Fruit fly (Drosophila melanogaster) whole organism, prepupa: Measurements from ENCODE around the gene CalpC.
A peak's percentile ranks its signal among the peaks of the same experiment; 100 is the strongest.

Experiments used
- CG10669 ChIP-seq: fragments of 200-800 bp; sonication (Bioruptor generic); optimal IDR thresholded peaks from 3 replicates; lab custom pipeline; 2018; ENCODE audit warnings: missing biosample characterization, mild to moderate bottlenecking, missing genetic modification characterization, moderate library complexity
- CG11294 ChIP-seq: fragments of 200-800 bp; sonication (Bioruptor generic); IDR thresholded peaks from 2 replicates; pipeline ENCODE4 v1.3.6; 2022; ENCODE audit warnings: missing biosample characterization, missing genetic modification characterization
- CG11902 ChIP-seq: fragments of 200-800 bp; sonication (Bioruptor generic); optimal IDR thresholded peaks from 3 replicates; lab custom pipeline; 2016; ENCODE audit warnings: missing biosample characterization, missing genetic modification characterization
- CG15336 ChIP-seq: fragments of 200-800 bp; sonication (Bioruptor generic); IDR thresholded peaks from 2 replicates; pipeline ENCODE4 v1.3.6; 2022; ENCODE audit warnings: missing biosample characterization, missing genetic modification characterization
- CG1621 ChIP-seq: fragments of 200-800 bp; sonication (Bioruptor generic); optimal IDR thresholded peaks from 3 replicates; lab custom pipeline; 2018; ENCODE audit warnings: missing biosample characterization, mild to moderate bottlenecking, missing genetic modification characterization
- CG3032 ChIP-seq: fragments of 200-800 bp; optimal IDR thresholded peaks from 2 replicates; lab custom pipeline; 2019; ENCODE audit warnings: missing biosample characterization, mild to moderate bottlenecking, missing genetic modification characterization, moderate library complexity
- CG31627 ChIP-seq: fragments of 200-800 bp; sonication (Bioruptor generic); optimal IDR thresholded peaks from 3 replicates; lab custom pipeline; 2016; ENCODE audit warnings: missing biosample characterization, missing genetic modification characterization
- CG34406 ChIP-seq: fragments of 200-800 bp; sonication (Bioruptor generic); optimal IDR thresholded peaks from 3 replicates; lab custom pipeline; 2016; ENCODE audit warnings: missing biosample characterization, missing genetic modification characterization
- CG3919 ChIP-seq: fragments of 200-800 bp; sonication (Bioruptor generic); optimal IDR thresholded peaks from 3 replicates; lab custom pipeline; 2016; ENCODE audit warnings: missing biosample characterization, missing genetic modification characterization
- CG4318 ChIP-seq: fragments of 200-800 bp; sonication (Bioruptor generic); optimal IDR thresholded peaks from 3 replicates; lab custom pipeline; 2017; ENCODE audit warnings: missing biosample characterization, mild to moderate bottlenecking, missing genetic modification characterization
- CG6276 ChIP-seq: fragments of 200-800 bp; sonication (Bioruptor generic); optimal IDR thresholded peaks from 2 replicates; lab custom pipeline; 2017; ENCODE audit warnings: missing biosample characterization, mild to moderate bottlenecking, missing genetic modification characterization
- CG6792 ChIP-seq: fragments of 200-800 bp; sonication (Bioruptor generic); optimal IDR thresholded peaks from 3 replicates; lab custom pipeline; 2016; ENCODE audit warnings: missing biosample characterization, missing genetic modification characterization
- CG6854 ChIP-seq: fragments of 200-800 bp; sonication (Bioruptor generic); optimal IDR thresholded peaks from 2 replicates; lab custom pipeline; 2017; ENCODE audit warnings: missing biosample characterization, mild to moderate bottlenecking, missing genetic modification characterization
- CG8319 ChIP-seq: fragments of 200-800 bp; sonication (Bioruptor generic); optimal IDR thresholded peaks from 3 replicates; lab custom pipeline; 2016; ENCODE audit warnings: missing biosample characterization, missing genetic modification characterization
- CG8632 ChIP-seq: fragments of 200-800 bp; sonication (Bioruptor generic); optimal IDR thresholded peaks from 3 replicates; lab custom pipeline; 2016; ENCODE audit warnings: missing biosample characterization, missing genetic modification characterization
- Eip75B ChIP-seq: fragments of 200-800 bp; sonication (Bioruptor generic); optimal IDR thresholded peaks from 3 replicates; lab custom pipeline; 2016; ENCODE audit warnings: missing biosample characterization, missing genetic modification characterization
- Eip78C ChIP-seq: fragments of 200-800 bp; sonication (Bioruptor generic); peaks from one replicate; lab custom pipeline; 2016; ENCODE audit warnings: missing biosample characterization, missing genetic modification characterization
- Gug ChIP-seq: fragments of 200-800 bp; sonication (Bioruptor generic); IDR thresholded peaks from 2 replicates; pipeline ENCODE4 v1.3.6; 2022; ENCODE audit warnings: missing biosample characterization, missing genetic modification characterization
- Hr38 ChIP-seq: sonication (Bioruptor generic); optimal IDR thresholded peaks from 2 replicates; lab custom pipeline; 2016; ENCODE audit warnings: missing biosample characterization, missing genetic modification characterization
- Lpt ChIP-seq: fragments of 200-800 bp; sonication (Bioruptor generic); optimal IDR thresholded peaks from 3 replicates; lab custom pipeline; 2016; ENCODE audit warnings: missing biosample characterization, missing genetic modification characterization
- OdsH ChIP-seq: fragments of 200-800 bp; sonication (Bioruptor generic); optimal IDR thresholded peaks from 3 replicates; lab custom pipeline; 2016; ENCODE audit warnings: missing biosample characterization, missing genetic modification characterization
- Sox14 ChIP-seq: fragments of 200-800 bp; sonication (Bioruptor generic); optimal IDR thresholded peaks from 3 replicates; lab custom pipeline; 2016; ENCODE audit warnings: missing biosample characterization, missing genetic modification characterization
- Sox15 ChIP-seq: fragments of 200-800 bp; sonication (Bioruptor generic); optimal IDR thresholded peaks from 3 replicates; lab custom pipeline; 2016; ENCODE audit warnings: missing biosample characterization, missing genetic modification characterization
- achi ChIP-seq: fragments of 200-800 bp; sonication (Bioruptor generic); optimal IDR thresholded peaks from 3 replicates; lab custom pipeline; 2016; ENCODE audit warnings: missing biosample characterization, missing genetic modification characterization
- acj6 ChIP-seq: fragments of 200-800 bp; sonication (Bioruptor generic); optimal IDR thresholded peaks from 3 replicates; lab custom pipeline; 2016; ENCODE audit warnings: missing biosample characterization, missing genetic modification characterization
- dsx ChIP-seq: fragments of 200-800 bp; optimal IDR thresholded peaks from 3 replicates; lab custom pipeline; 2019; ENCODE audit warnings: missing biosample characterization, mild to moderate bottlenecking, missing genetic modification characterization, moderate library complexity; ENCODE audit not compliant: poor library complexity, severe bottlenecking
- eg ChIP-seq: fragments of 200-800 bp; sonication (Bioruptor generic); IDR thresholded peaks from 3 replicates; pipeline ENCODE4 v1.3.6; 2022; ENCODE audit warnings: missing biosample characterization, missing genetic modification characterization
- esn ChIP-seq: fragments of 200-800 bp; sonication (Bioruptor generic); optimal IDR thresholded peaks from 2 replicates; lab custom pipeline; 2016; ENCODE audit warnings: missing biosample characterization, mild to moderate bottlenecking, missing genetic modification characterization, moderate library complexity
- fd59A ChIP-seq: fragments of 200-800 bp; sonication (Bioruptor generic); optimal IDR thresholded peaks from 2 replicates; lab custom pipeline; 2017; ENCODE audit warnings: missing biosample characterization, mild to moderate bottlenecking, missing genetic modification characterization, missing genetic modification reagents
- fkh ChIP-seq: fragments of 200-800 bp; sonication (Bioruptor generic); optimal IDR thresholded peaks from 3 replicates; lab custom pipeline; 2017; ENCODE audit warnings: missing biosample characterization, mild to moderate bottlenecking, missing genetic modification characterization, moderate library complexity
- net ChIP-seq: fragments of 200-800 bp; sonication (Bioruptor generic); optimal IDR thresholded peaks from 3 replicates; lab custom pipeline; 2016; ENCODE audit warnings: missing biosample characterization, missing genetic modification characterization
- pdm3 ChIP-seq: fragments of 200-800 bp; sonication (Bioruptor generic); optimal IDR thresholded peaks from 3 replicates; lab custom pipeline; 2016; ENCODE audit warnings: missing biosample characterization, missing genetic modification characterization
- topi ChIP-seq: fragments of 200-800 bp; sonication (Bioruptor generic); optimal IDR thresholded peaks from 3 replicates; lab custom pipeline; 2016; ENCODE audit warnings: missing biosample characterization, missing genetic modification characterization
- vri ChIP-seq: fragments of 200-800 bp; sonication (Bioruptor generic); optimal IDR thresholded peaks from 3 replicates; lab custom pipeline; 2016; ENCODE audit warnings: missing biosample characterization, mild to moderate bottlenecking, missing genetic modification characterization

CalpC gene

dm6 chrX:16320197-16320921 is 5.2 kb upstream of the CalpC start, which contains the start of gene Cyp1 (continued):
- peak; percentile 17 for TF ChIP-seq Sox14 (GFP tag; lab: Kevin White, UChicago)
- TF ChIP-seq topi (GFP tag; lab: Kevin White, UChicago): peak; percentile 32
- no peak for TF ChIP-seq CG8319 (GFP tag; lab: Kevin White, UChicago)
- TF ChIP-seq CG15336 (GFP tag; lab: Robert Waterston, UW): peak; percentile 16

DNA sequence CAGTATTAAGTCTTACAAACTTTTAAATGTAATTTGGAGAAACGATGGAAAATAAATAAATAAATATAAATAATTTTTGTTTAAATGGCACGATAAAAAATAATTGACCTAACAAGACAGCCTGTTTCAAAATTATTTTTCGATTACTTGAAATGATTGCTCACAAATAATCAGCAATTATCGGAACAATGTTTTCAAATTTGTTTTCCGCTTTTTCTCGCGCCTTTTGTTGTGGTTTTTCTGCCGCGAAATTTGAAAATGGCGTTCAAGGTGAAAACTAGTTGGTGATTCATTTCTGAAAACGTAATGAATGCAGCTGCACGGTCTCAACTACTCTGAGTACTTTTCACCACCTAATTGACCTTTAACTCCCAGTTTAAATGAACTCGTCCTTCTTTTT is 4.5 kb upstream of the CalpC start:
- TF ChIP-seq Eip75B (GFP tag; lab: Kevin White, UChicago): no peak
- no peak for TF ChIP-seq CG15336 (GFP tag; lab: Robert Waterston, UW)
- no peak for TF ChIP-seq CG10669
- no peak for TF ChIP-seq CG6276 (GFP tag; lab: Kevin White, UChicago)
- TF ChIP-seq esn: no peak
- TF ChIP-seq fd59A (GFP tag; lab: Kevin White, UChicago): no peak
- TF ChIP-seq vri (GFP tag; lab: Kevin White, UChicago): no peak

DNA sequence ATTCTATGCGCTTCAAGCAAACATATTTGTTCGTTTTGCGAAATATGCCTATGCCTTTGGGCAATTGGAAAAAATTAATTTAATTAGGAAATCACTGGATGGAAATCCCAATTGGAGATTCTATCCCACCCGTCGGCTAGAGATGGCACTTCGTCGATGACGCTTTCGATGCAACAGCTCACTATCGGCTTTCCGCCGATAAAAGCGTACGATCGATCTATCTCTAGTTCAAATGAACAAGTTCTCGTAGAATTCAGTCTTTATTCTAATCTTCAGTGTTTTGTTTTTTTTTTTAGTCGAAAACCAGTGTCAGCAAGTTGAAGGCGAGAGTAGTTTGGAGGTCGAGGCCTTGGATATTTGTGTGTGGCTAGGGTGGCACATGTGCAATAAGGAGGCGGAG is 2.5 kb upstream of the CalpC start, which contains the start of the genes CG9917 and CG32579:
TSS of gene CG9917 (minus strand) at position 169 of the 400 bp plus-strand sequence.
TSS of gene CG32579 (plus strand) at position 224 of the 400 bp plus-strand sequence.
- TF ChIP-seq CG1621 (tag; lab: Kevin White, UChicago) (peak; percentile 32), net (no peak), CG34406 (GFP tag; lab: Kevin White, UChicago) (no peak), Sox14 (GFP tag; lab: Kevin White, UChicago) (peak; percentile 48)

- TF ChIP-seq topi (GFP tag; lab: Kevin White, UChicago) (no peak), Eip78C (GFP tag; lab: Kevin White, UChicago) (peak; percentile 19)
Measured at dm6 chrX:16323536-16323935, 2.0 kb upstream of the CalpC start.

DNA sequence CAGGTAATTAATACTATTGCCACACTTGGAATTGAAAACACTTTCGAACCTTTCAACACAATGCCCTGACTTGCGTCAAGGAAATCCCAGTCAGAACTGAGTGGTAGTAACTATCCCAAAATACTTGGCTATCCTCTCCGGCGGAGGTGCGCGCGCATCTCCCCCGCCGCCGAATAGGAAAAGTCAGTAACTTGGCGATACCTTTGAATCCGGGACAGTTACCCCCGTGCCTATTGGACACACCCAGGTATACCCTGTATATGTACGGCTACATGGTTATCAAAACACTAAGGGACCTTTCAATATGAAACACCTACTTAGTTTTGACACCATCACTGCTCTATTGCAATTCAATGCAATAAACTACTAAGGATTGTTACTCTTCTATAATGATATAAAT is 5.1 kb downstream of the CalpC start, which contains the start of gene CG9919:
TSS of gene CG9919 (minus strand) at position 101 of the 400 bp plus-strand sequence.
- TF ChIP-seq vri (GFP tag; lab: Kevin White, UChicago): no peak
- no peak for TF ChIP-seq Lpt (GFP tag; lab: Kevin White, UChicago)
- no peak for TF ChIP-seq CG6792
- TF ChIP-seq eg: no peak
- no peak for TF ChIP-seq OdsH (GFP tag; lab: Kevin White, UChicago)
- no peak for TF ChIP-seq CG3032 (tag; lab: Kevin White, UChicago)
- no peak for TF ChIP-seq Hr38 (GFP tag; lab: Kevin White, UChicago)
- no peak for TF ChIP-seq CG4318 (GFP tag; lab: Kevin White, UChicago)
- TF ChIP-seq CG15336 (GFP tag; lab: Robert Waterston, UW): no peak
- no peak for TF ChIP-seq CG3919 (GFP tag; lab: Kevin White, UChicago)
- no peak for TF ChIP-seq CG6276 (GFP tag; lab: Kevin White, UChicago)
- no peak for TF ChIP-seq CG8319 (GFP tag; lab: Kevin White, UChicago)
- no peak for TF ChIP-seq Eip78C (GFP tag; lab: Kevin White, UChicago)
- TF ChIP-seq, all 60 proteins: peak for 0

DNA sequence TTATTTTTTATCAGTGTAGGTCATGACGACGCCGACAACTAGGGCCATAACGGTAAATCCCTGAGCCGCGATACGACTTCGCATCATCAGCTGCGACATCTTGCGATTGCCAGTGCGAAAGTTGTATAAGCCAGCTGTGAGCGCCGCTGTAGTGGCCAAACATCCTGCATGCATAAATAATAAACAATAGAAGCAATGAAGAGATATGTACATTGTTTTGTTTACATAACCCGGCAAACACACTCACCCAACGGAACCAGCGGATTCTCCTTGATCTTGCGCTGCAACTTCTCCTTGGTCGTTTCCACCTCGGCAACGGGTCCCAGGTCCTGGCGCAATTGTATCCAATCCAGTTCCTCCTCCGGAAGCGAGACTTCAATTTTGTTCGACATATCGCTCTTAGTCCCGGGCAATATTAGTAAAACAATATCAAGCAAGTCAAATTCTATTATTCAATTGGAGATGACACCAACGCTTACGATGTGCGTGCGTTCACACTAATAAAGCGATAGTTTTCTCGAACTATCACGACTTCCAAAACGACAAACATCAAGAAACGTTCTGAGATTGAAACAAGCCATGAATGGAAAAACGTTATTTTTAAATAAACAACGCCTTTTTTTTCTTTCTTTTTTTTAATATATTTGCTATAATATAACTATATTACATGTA is 6.1 kb downstream of the CalpC start:
- TF ChIP-seq Eip78C (GFP tag; lab: Kevin White, UChicago) (peak; percentile 59), fkh (peak; percentile 90), Gug (no peak)

dm6 chrX:16332615-16333288 is 7.2 kb downstream of the CalpC start:
- TF ChIP-seq dsx (GFP tag; lab: Kevin White, UChicago) (peak; percentile 93), Sox15 (peak; percentile 92), CG34406 (GFP tag; lab: Kevin White, UChicago) (peak; percentile 96), CG11294 (GFP tag; lab: Robert Waterston, UW) (peak; percentile 92), CG1621 (tag; lab: Kevin White, UChicago) (peak; percentile 95), Eip78C (GFP tag; lab: Kevin White, UChicago) (peak; percentile 99), achi (GFP tag; lab: Kevin White, UChicago) (peak; percentile 94), CG8632 (GFP tag; lab: Kevin White, UChicago) (peak; percentile 95), vri (GFP tag; lab: Kevin White, UChicago) (peak; percentile 91), CG6276 (GFP tag; lab: Kevin White, UChicago) (peak; percentile 98), Hr38 (GFP tag; lab: Kevin White, UChicago) (no peak), CG31627 (GFP tag; lab: Kevin White, UChicago) (peak; percentile 96), CG4318 (GFP tag; lab: Kevin White, UChicago) (peak; percentile 95), pdm3 (GFP tag; lab: Kevin White, UChicago) (peak; percentile 97), acj6 (peak; percentile 94), OdsH (GFP tag; lab: Kevin White, UChicago) (peak; percentile 95), Gug (peak; percentile 92), CG11902 (GFP tag; lab: Kevin White, UChicago) (peak; percentile 87), CG6854 (peak; percentile 94)
